Fruit fly (Drosophila melanogaster): ENCODE measurements around the gene Sirt4.

DNA sequence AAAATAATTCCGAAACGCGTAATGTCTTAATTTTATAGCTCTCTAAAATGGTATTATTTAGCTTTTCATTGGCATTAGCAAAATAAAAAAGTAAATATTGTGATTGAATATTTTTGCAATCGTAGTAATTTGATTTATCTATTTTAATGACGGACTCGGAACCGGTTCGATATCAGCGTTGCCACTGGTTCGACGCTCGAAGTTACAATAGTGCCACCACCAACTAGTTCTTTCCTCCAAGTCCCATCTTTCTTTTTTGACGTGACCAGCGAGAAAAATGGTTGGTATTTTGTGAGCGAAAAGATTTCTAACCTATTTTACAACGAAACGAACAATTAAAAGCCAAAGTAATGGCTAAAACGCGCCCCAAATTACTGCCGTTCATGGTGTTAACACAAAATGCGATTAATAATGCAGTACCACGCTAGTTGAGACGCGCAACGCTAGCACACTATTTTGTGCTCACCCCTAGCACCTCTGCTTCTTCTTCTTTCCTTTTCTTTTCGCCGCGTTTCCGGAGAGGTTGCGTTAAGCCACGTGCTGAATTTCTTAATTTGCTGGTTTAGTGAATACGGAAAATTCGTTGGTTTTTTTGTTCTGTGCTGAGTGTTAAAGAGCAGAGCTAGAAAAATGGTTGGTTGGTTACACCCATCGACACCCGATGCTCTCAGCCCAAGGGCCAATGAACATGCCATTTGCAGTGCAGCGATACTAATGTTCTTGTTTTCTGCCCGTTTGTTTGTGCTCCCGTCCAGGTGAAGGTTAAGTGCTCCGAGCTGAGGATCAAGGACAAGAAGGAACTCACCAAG is 6.7 kb upstream of the Sirt4 start, which contains the start of gene RpL35:
- TF ChIP-seq CTCF (optimal IDR thresholded peaks at IDR 0.05), result no peak
- no peak for TF ChIP-seq CG8478 (optimal IDR thresholded peaks at IDR 0.05)

All from S2 (cell line).